Worm (Caenorhabditis elegans) whole organism, L4 larva: ENCODE measurements around the gene F38B7.2.

Experiments
- F10B5.3 ChIP-seq: sonication (generic microtip); optimal IDR thresholded peaks from 2 replicates; lab custom pipeline; 2016; ENCODE audit warnings: mild to moderate bottlenecking, missing genetic modification characterization, missing compliant biosample characterization
- F26F4.8 ChIP-seq: fragments of 200-800 bp; sonication (Bioruptor generic); conservative IDR thresholded peaks from 2 replicates; pipeline ENCODE4 v1.3.6; 2022; ENCODE audit warnings: missing genetic modification characterization, missing compliant biosample characterization
- R02D3.7 ChIP-seq: fragments of 150-350 bp; sonication (generic microtip); optimal IDR thresholded peaks from 3 replicates; lab custom pipeline; 2014; ENCODE audit warnings: missing biosample characterization, missing genetic modification characterization
- T26A8.4 ChIP-seq: fragments of 200-800 bp; sonication (Bioruptor generic); IDR thresholded peaks from 2 replicates; pipeline ENCODE4 v1.3.6; 2022; ENCODE audit warnings: missing genetic modification characterization, missing compliant biosample characterization
- Y48G9A.11 ChIP-seq: fragments of 200-800 bp; sonication (Bioruptor generic); IDR thresholded peaks from 2 replicates; pipeline ENCODE4 v1.3.6; 2022; ENCODE audit warnings: missing genetic modification reagents, missing genetic modification characterization, missing compliant biosample characterization
- Y75B8A.6 ChIP-seq: fragments of 200-800 bp; sonication (Bioruptor generic); IDR thresholded peaks from 2 replicates; pipeline ENCODE4 v1.3.6; 2022; ENCODE audit warnings: missing genetic modification reagents, missing genetic modification characterization, missing compliant biosample characterization
- ZK337.2 ChIP-seq: fragments of 200-800 bp; sonication (Bioruptor generic); IDR thresholded peaks from 2 replicates; pipeline ENCODE4 v1.3.6; 2022; ENCODE audit warnings: missing genetic modification reagents, missing genetic modification characterization, missing compliant biosample characterization
- aha-1 ChIP-seq: fragments of 150-350 bp; peaks from one replicate; lab custom pipeline; 2014; ENCODE audit warnings: missing biosample characterization, missing genetic modification characterization
- arid-1 ChIP-seq: fragments of 200-800 bp; sonication (Bioruptor generic); conservative IDR thresholded peaks from 2 replicates; pipeline ENCODE4 v1.3.6; 2022; ENCODE audit warnings: missing genetic modification reagents, missing genetic modification characterization, missing compliant biosample characterization
- ces-1 ChIP-seq: fragments of 150-350 bp; sonication (generic microtip); optimal IDR thresholded peaks from 4 replicates; lab custom pipeline; 2014; ENCODE audit warnings: missing biosample characterization, missing genetic modification reagents, missing genetic modification characterization
- cey-2 ChIP-seq: sonication (generic microtip); optimal IDR thresholded peaks from 3 replicates; lab custom pipeline; 2017; ENCODE audit warnings: missing genetic modification characterization, mild to moderate bottlenecking, missing compliant biosample characterization, antibody characterized with exemption, borderline replicate concordance; ENCODE audit not compliant: insufficient read depth
- ctbp-1 ChIP-seq: fragments of 200-800 bp; sonication (Bioruptor generic); IDR thresholded peaks from 2 replicates; pipeline ENCODE4 v1.3.6; 2022; ENCODE audit warnings: missing genetic modification reagents, missing genetic modification characterization, missing compliant biosample characterization
- daf-16 ChIP-seq, 3 experiments: sonication (generic microtip); optimal IDR thresholded peaks; 2 replicates each; lab custom pipeline; 2016 to 2017; ENCODE audit warnings: missing genetic modification characterization in 3 of 3, missing genetic modification reagents in 3 of 3, mild to moderate bottlenecking in 2 of 3, missing compliant biosample characterization in 2 of 3, missing biosample characterization in 1 of 3, moderate library complexity in 1 of 3
- daf-19 ChIP-seq: fragments of 200-800 bp; sonication (Bioruptor generic); conservative IDR thresholded peaks from 2 replicates; pipeline ENCODE4 v1.3.6; 2022; ENCODE audit warnings: missing genetic modification characterization, missing compliant biosample characterization
- dmd-6 ChIP-seq: fragments of 200-800 bp; sonication (Bioruptor generic); IDR thresholded peaks from 2 replicates; pipeline ENCODE4 v1.3.6; 2022; ENCODE audit warnings: missing genetic modification reagents, missing genetic modification characterization, missing compliant biosample characterization
- dmd-8 ChIP-seq: fragments of 200-800 bp; sonication (Bioruptor generic); IDR thresholded peaks from 2 replicates; pipeline ENCODE4 v1.3.6; 2022; ENCODE audit warnings: missing genetic modification characterization, missing compliant biosample characterization
- duxl-1 ChIP-seq: sonication (generic microtip); optimal IDR thresholded peaks from 2 replicates; lab custom pipeline; 2016; ENCODE audit warnings: mild to moderate bottlenecking, missing genetic modification characterization, moderate library complexity, missing compliant biosample characterization; ENCODE audit not compliant: poor library complexity
- egl-27 ChIP-seq: sonication (generic microtip); optimal IDR thresholded peaks from 3 replicates; lab custom pipeline; 2017; ENCODE audit warnings: missing biosample characterization, missing genetic modification reagents, missing genetic modification characterization
- egl-43 ChIP-seq: fragments of 200-800 bp; sonication (Bioruptor generic); IDR thresholded peaks from 2 replicates; pipeline ENCODE4 v1.3.6; 2022; ENCODE audit warnings: missing genetic modification reagents, missing genetic modification characterization, missing compliant biosample characterization
- gei-8 ChIP-seq: fragments of 200-800 bp; sonication (Bioruptor generic); optimal IDR thresholded peaks from 2 replicates; lab custom pipeline; 2018; ENCODE audit warnings: mild to moderate bottlenecking, missing genetic modification characterization, missing compliant biosample characterization
- hif-1 ChIP-seq, 2 experiments: sonication (generic microtip); optimal IDR thresholded peaks; 2 replicates each; lab custom pipeline; 2016 to 2017; ENCODE audit warnings: missing compliant biosample characterization in 2 of 2, missing genetic modification characterization in 2 of 2, missing genetic modification reagents in 2 of 2, missing genotype in 2 of 2, mild to moderate bottlenecking in 1 of 2
- hlh-30 ChIP-seq: sonication (generic microtip); optimal IDR thresholded peaks from 2 replicates; lab custom pipeline; 2017; ENCODE audit warnings: antibody characterized with exemption, mild to moderate bottlenecking, missing genetic modification characterization, missing compliant biosample characterization; ENCODE audit not compliant: insufficient read depth
- lin-39 ChIP-seq: fragments of 150-350 bp; optimal IDR thresholded peaks from 2 replicates; lab custom pipeline; 2014; ENCODE audit warnings: missing biosample characterization, missing genetic modification reagents, missing genetic modification characterization
- lir-3 ChIP-seq: sonication (generic microtip); optimal IDR thresholded peaks from 2 replicates; lab custom pipeline; 2016; ENCODE audit warnings: mild to moderate bottlenecking, missing genetic modification characterization, missing compliant biosample characterization
- lsy-2 ChIP-seq, 2 experiments: fragments of 150-350 bp in 1 of 2; sonication (generic microtip) in 1 of 2; optimal IDR thresholded peaks; 2 replicates each; lab custom pipeline; 2014 to 2017; ENCODE audit warnings: missing biosample characterization in 2 of 2, missing genetic modification characterization in 2 of 2
- mdl-1 ChIP-seq, 2 experiments: fragments of 150-350 bp in 1 of 2; sonication (generic microtip) in 1 of 2; optimal IDR thresholded peaks; 2 replicates each; lab custom pipeline; 2014 to 2017; ENCODE audit warnings: missing biosample characterization in 2 of 2, missing genetic modification characterization in 2 of 2
- mes-2 ChIP-seq: sonication (generic microtip); optimal IDR thresholded peaks from 2 replicates; lab custom pipeline; 2016; ENCODE audit warnings: missing genotype, mild to moderate bottlenecking, missing genetic modification characterization, missing compliant biosample characterization; ENCODE audit not compliant: poor library complexity, severe bottlenecking
- mxl-2 ChIP-seq: fragments of 200-800 bp; sonication (Bioruptor generic); conservative IDR thresholded peaks from 2 replicates; pipeline ENCODE4 v1.3.6; 2022; ENCODE audit warnings: missing genetic modification reagents, missing genetic modification characterization, missing compliant biosample characterization
- mxl-3 ChIP-seq: fragments of 200-800 bp; sonication (Bioruptor generic); optimal IDR thresholded peaks from 2 replicates; lab custom pipeline; 2018; ENCODE audit warnings: mild to moderate bottlenecking, missing genetic modification characterization, missing compliant biosample characterization
- nhr-10 ChIP-seq: fragments of 150-350 bp; optimal IDR thresholded peaks from 2 replicates; lab custom pipeline; 2014; ENCODE audit warnings: missing biosample characterization, missing genetic modification characterization
- nhr-11 ChIP-seq: fragments of 150-350 bp; optimal IDR thresholded peaks from 2 replicates; lab custom pipeline; 2014; ENCODE audit warnings: missing biosample characterization, missing genetic modification characterization
- nhr-25 ChIP-seq: sonication (generic microtip); optimal IDR thresholded peaks from 2 replicates; lab custom pipeline; 2017; ENCODE audit warnings: missing genetic modification characterization, mild to moderate bottlenecking, missing compliant biosample characterization, antibody characterized with exemption, moderate library complexity, borderline replicate concordance; ENCODE audit not compliant: insufficient read depth
- nhr-28 ChIP-seq: fragments of 150-350 bp; optimal IDR thresholded peaks from 2 replicates; lab custom pipeline; 2014; ENCODE audit warnings: missing biosample characterization, missing genetic modification characterization
- nhr-41 ChIP-seq: fragments of 200-800 bp; sonication (Bioruptor generic); IDR thresholded peaks from 2 replicates; pipeline ENCODE4 v1.3.6; 2022; ENCODE audit warnings: missing genetic modification reagents, missing genetic modification characterization, missing compliant biosample characterization
- pha-4 ChIP-seq, 2 experiments: fragments of 150-350 bp in 1 of 2; fragments of 200-800 bp in 1 of 2; sonication (Bioruptor generic) in 1 of 2; IDR thresholded peaks in 1 of 2; optimal IDR thresholded peaks in 1 of 2; 2 replicates each; pipeline versions ENCODE4 v1.3.6 to Lab custom; 2014 to 2022; ENCODE audit warnings: missing genetic modification characterization in 2 of 2, missing genetic modification reagents in 2 of 2, missing biosample characterization in 1 of 2, missing compliant biosample characterization in 1 of 2
- set-16 ChIP-seq: fragments of 200-800 bp; sonication (Bioruptor generic); IDR thresholded peaks from 2 replicates; pipeline ENCODE4 v1.3.6; 2022; ENCODE audit warnings: missing genetic modification reagents, missing genetic modification characterization, missing compliant biosample characterization
- snpc-4 ChIP-seq: fragments of 150-350 bp; optimal IDR thresholded peaks from 2 replicates; lab custom pipeline; 2014; ENCODE audit warnings: missing biosample characterization, missing genetic modification characterization
- spr-1 ChIP-seq: sonication (generic microtip); optimal IDR thresholded peaks from 2 replicates; lab custom pipeline; 2016; ENCODE audit warnings: mild to moderate bottlenecking, missing genetic modification characterization, missing compliant biosample characterization
- tag-97 ChIP-seq: fragments of 200-800 bp; sonication (Bioruptor generic); IDR thresholded peaks from 2 replicates; pipeline ENCODE4 v1.3.6; 2022; ENCODE audit warnings: missing genetic modification characterization, missing compliant biosample characterization
- tra-1 ChIP-seq: fragments of 200-800 bp; sonication (Bioruptor generic); IDR thresholded peaks from 2 replicates; pipeline ENCODE4 v1.3.6; 2022; ENCODE audit warnings: missing genetic modification reagents, missing genetic modification characterization, missing compliant biosample characterization
- unc-130 ChIP-seq: sonication (generic microtip); optimal IDR thresholded peaks from 2 replicates; lab custom pipeline; 2016; ENCODE audit warnings: missing genetic modification reagents, missing genetic modification characterization, missing compliant biosample characterization
- zag-1 ChIP-seq: fragments of 150-350 bp; optimal IDR thresholded peaks from 2 replicates; lab custom pipeline; 2014; ENCODE audit warnings: missing biosample characterization, missing genetic modification characterization
- zfp-3 ChIP-seq: fragments of 200-800 bp; sonication (Bioruptor generic); conservative IDR thresholded peaks from 2 replicates; pipeline ENCODE4 v1.3.6; 2022; ENCODE audit warnings: missing genetic modification reagents, missing genetic modification characterization, missing compliant biosample characterization
- zip-11 ChIP-seq: fragments of 200-800 bp; sonication (Bioruptor generic); IDR thresholded peaks from 2 replicates; pipeline ENCODE4 v1.3.6; 2022; ENCODE audit warnings: missing genetic modification characterization, missing compliant biosample characterization

Gene F38B7.2

DNA sequence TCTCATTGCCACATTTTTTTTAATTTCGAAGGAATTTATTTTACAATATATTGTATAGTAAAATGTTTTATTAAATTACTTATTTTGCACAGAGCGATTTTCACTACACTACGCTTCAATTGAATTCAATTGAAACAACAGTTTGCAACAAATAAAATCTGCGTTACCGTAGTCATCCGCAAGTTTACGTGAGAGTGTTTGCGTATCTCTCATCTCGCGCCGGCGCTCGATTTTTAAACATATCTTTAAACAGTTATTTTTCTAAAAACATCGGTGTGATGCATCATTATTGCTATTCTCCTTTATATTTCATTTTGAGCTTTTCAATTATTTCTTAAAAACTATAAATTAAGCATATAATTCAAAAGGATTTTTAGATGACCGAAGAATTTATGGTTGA is 10.5 kb downstream of the F38B7.2 start, which contains the start of gene duo-1:
TSS of gene duo-1 (plus strand) at position 371 of the 400 bp plus-strand sequence.
- TF ChIP-seq tra-1 (GFP tag; lab: Robert Waterston, UW) (no peak), R02D3.7 (tag; lab: Kevin White, UChicago) (no peak), Y48G9A.11 (no peak), F10B5.3 (no peak), mxl-2 (GFP tag; lab: Robert Waterston, UW) (no peak), dmd-8 (GFP tag; lab: Robert Waterston, UW) (no peak), hif-1 (tag; optimal IDR thresholded peaks at IDR 0.05; lab: Kevin White, UChicago) (no peak), unc-130 (GFP tag; lab: Kevin White, UChicago) (peak; percentile 46)

- no peak for TF ChIP-seq nhr-10 (tag; lab: Kevin White, UChicago)
- no peak for TF ChIP-seq cey-2 (tag; lab: Kevin White, UChicago)
- TF ChIP-seq Y75B8A.6 (GFP tag; lab: Robert Waterston, UW): no peak
- TF ChIP-seq gei-8 (GFP tag; lab: Kevin White, UChicago): no peak
- TF ChIP-seq lsy-2 (tag; optimal IDR thresholded peaks at IDR 0.05; lab: Kevin White, UChicago): no peak
- no peak for TF ChIP-seq spr-1
- no peak for TF ChIP-seq egl-43
- no peak for TF ChIP-seq pha-4 (GFP tag; IDR thresholded peaks at IDR 0.05; lab: Robert Waterston, UW)
- TF ChIP-seq pha-4 (tag; optimal IDR thresholded peaks at IDR 0.05; lab: Kevin White, UChicago): no peak
- TF ChIP-seq lin-39: no peak
- TF ChIP-seq mxl-3 (GFP tag; lab: Kevin White, UChicago): no peak
- TF ChIP-seq ZK337.2: no peak
- no peak for TF ChIP-seq set-16 (GFP tag; lab: Robert Waterston, UW)
- no peak for TF ChIP-seq daf-19
Observed at ce11 chrV:11562643-11563042, 18.9 kb downstream of the F38B7.2 start, which contains the start of gene srx-86. Gene srx-86, plus strand, starts transcription at chrV:11562943.

DNA sequence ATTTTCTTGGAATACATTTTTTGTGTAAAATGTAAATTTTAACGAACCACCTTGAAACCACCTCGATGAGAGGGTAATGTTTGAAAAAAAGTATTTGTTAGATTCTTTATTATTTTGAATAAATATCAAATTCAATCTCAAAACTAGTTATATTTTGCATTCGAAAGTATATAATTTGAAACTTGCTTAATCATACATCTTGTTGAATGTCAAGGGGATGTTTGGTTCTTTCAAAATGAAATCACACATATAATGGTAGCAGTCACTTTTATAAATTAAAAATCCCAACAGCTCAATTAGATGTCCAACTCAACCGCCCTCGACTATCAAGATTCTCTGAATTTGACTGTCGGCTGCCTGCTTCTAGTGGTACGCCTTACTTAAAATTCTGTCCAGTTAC is 20.8 kb downstream of the F38B7.2 start, which contains the start of gene srx-87:
TSS of gene srx-87 (plus strand) at position 301 of the 400 bp plus-strand sequence.
- TF ChIP-seq ces-1 (GFP tag; lab: Kevin White, UChicago): no peak
- TF ChIP-seq daf-19: no peak
- no peak for TF ChIP-seq egl-27 (tag; lab: Kevin White, UChicago)
- no peak for TF ChIP-seq mxl-2 (GFP tag; lab: Robert Waterston, UW)
- TF ChIP-seq zfp-3: no peak
- no peak for TF ChIP-seq nhr-25 (tag; lab: Kevin White, UChicago)
- no peak for TF ChIP-seq F26F4.8 (GFP tag; lab: Robert Waterston, UW)
- TF ChIP-seq aha-1 (tag; lab: Kevin White, UChicago): no peak
- no peak for TF ChIP-seq F10B5.3
- no peak for TF ChIP-seq gei-8 (GFP tag; lab: Kevin White, UChicago)
- no peak for TF ChIP-seq nhr-11
- TF ChIP-seq ctbp-1 (GFP tag; lab: Robert Waterston, UW): no peak
- TF ChIP-seq snpc-4 (tag; lab: Kevin White, UChicago): no peak
- TF ChIP-seq mes-2 (tag; lab: Kevin White, UChicago): no peak
- no peak for TF ChIP-seq zag-1 (tag; lab: Kevin White, UChicago)
- TF ChIP-seq set-16 (GFP tag; lab: Robert Waterston, UW): no peak

DNA sequence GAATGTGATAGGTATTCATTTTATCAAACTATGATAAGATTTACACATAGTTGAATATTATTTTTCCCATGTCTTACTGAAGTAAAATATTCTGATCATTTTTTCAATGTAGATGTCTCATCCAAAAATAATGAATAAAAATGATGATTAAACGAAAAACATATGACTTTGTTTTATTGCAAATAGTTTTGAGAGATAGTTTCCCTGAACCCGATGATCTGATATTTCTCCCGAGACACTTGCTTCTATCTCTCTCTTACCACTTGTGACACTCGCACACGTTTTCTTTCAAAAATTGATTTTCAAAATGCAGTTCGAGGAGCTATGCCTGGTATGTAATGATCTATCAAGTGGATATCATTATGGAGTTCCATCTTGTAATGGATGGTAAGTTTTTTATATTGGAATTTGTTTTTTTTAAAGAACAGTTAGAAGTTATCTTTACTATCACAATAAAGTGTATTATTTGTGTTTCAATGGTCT is 26.4 kb downstream of the F38B7.2 start, which contains the start of the genes nhr-101 and pms-2:
TSS of gene nhr-101 (plus strand) at position 308 of the 483 bp plus-strand sequence.
TSS of gene pms-2 (minus strand) at position 433 of the 483 bp plus-strand sequence.
- TF ChIP-seq zip-11 (GFP tag; lab: Robert Waterston, UW) (no peak), mxl-3 (GFP tag; lab: Kevin White, UChicago) (peak; percentile 61), hlh-30 (peak; percentile 73), nhr-28 (tag; lab: Kevin White, UChicago) (peak; percentile 22), nhr-41 (GFP tag; lab: Robert Waterston, UW) (no peak), nhr-11 (no peak), lir-3 (no peak), duxl-1 (tag; lab: Kevin White, UChicago) (no peak), dmd-6 (GFP tag; lab: Robert Waterston, UW) (peak; percentile 32), T26A8.4 (GFP tag; lab: Robert Waterston, UW) (no peak), tag-97 (no peak), R02D3.7 (tag; lab: Kevin White, UChicago) (no peak), mdl-1 (tag; optimal IDR thresholded peaks at IDR 0.05; lab: Kevin White, UChicago) (peak in 1 of 2 experiments; percentile 53), arid-1 (GFP tag; lab: Robert Waterston, UW) (no peak), ctbp-1 (GFP tag; lab: Robert Waterston, UW) (no peak), daf-16 (GFP tag; optimal IDR thresholded peaks at IDR 0.05; lab: Kevin White, UChicago) (no peak), daf-16 (tag; optimal IDR thresholded peaks at IDR 0.05; lab: Kevin White, UChicago) (no peak)
